Fruit fly (Drosophila melanogaster) whole organism: ENCODE data around the gene Pomp.

ENCODE experiments used
- CG8478 ChIP-seq: fragments of >200 bp; optimal IDR thresholded peaks from 2 replicates; lab custom pipeline; 2018; ENCODE audit warnings: inconsistent platforms
- Dll ChIP-seq: fragments of >200 bp; optimal IDR thresholded peaks from 2 replicates; lab custom pipeline; 2017
- psq ChIP-seq: fragments of >200 bp; optimal IDR thresholded peaks from 2 replicates; lab custom pipeline; 2017

DNA sequence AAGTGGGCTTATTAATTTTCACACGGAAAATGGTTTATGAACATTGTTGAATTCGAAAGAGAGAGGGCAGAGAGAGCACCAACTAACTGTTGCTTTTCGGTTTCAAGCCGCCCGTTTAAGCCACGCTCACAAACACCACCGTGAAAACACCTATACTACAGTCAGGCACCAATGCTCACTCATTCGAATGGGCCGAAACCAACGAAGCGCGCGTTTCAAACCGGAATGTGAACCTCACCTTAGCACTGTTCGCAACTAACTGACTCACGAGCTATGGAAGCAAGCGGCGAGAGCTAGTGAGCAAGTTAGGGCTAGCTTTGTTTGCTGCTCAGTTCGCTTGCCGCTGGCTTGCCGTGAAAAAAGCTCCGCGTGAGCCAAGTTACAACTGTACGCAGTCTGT, 6.4 kb downstream of the Pomp start:
- no peak for TF ChIP-seq CG8478 (lab: Kevin White, UChicago)
- TF ChIP-seq psq (lab: Kevin White, UChicago), result no peak
- TF ChIP-seq Dll (lab: Kevin White, UChicago), result no peak
